Worm (Caenorhabditis elegans) whole organism, L3 larva: Measurements from ENCODE around the gene vps-33.2.

ENCODE experiments used
- R02D3.7 ChIP-seq: fragments of 150-350 bp; optimal IDR thresholded peaks from 2 replicates; lab custom pipeline; 2014; ENCODE audit warnings: missing biosample characterization, missing genetic modification characterization
- aly-2 ChIP-seq: fragments of 150-350 bp; optimal IDR thresholded peaks from 2 replicates; lab custom pipeline; 2014; ENCODE audit warnings: missing biosample characterization, missing genetic modification characterization
- ama-1 ChIP-seq: fragments of 150-350 bp; optimal IDR thresholded peaks from 2 replicates; lab custom pipeline; 2018
- ceh-16 ChIP-seq: sonication (generic microtip); optimal IDR thresholded peaks from 2 replicates; lab custom pipeline; 2017; ENCODE audit warnings: missing biosample characterization, missing genetic modification characterization
- ceh-28 ChIP-seq: fragments of 150-350 bp; optimal IDR thresholded peaks from 2 replicates; lab custom pipeline; 2014; ENCODE audit warnings: missing biosample characterization, missing genetic modification reagents, missing genetic modification characterization
- ceh-9 ChIP-seq: sonication (generic microtip); optimal IDR thresholded peaks from 2 replicates; lab custom pipeline; 2018; ENCODE audit warnings: missing biosample characterization, missing genetic modification characterization
- daf-12 ChIP-seq: fragments of 150-350 bp; optimal IDR thresholded peaks from 2 replicates; lab custom pipeline; 2014; ENCODE audit warnings: missing biosample characterization, missing genetic modification reagents, missing genetic modification characterization
- egl-27 ChIP-seq: sonication (generic microtip); optimal IDR thresholded peaks from 4 replicates; lab custom pipeline; 2017; ENCODE audit warnings: missing biosample characterization, missing genetic modification reagents, missing genetic modification characterization
- egl-5 ChIP-seq: fragments of 150-350 bp; optimal IDR thresholded peaks from 2 replicates; lab custom pipeline; 2017; ENCODE audit warnings: missing biosample characterization, missing genetic modification reagents, missing genetic modification characterization, inconsistent platforms
- elt-2 ChIP-seq: sonication (generic microtip); optimal IDR thresholded peaks from 2 replicates; lab custom pipeline; 2016; ENCODE audit warnings: missing genetic modification reagents, mild to moderate bottlenecking, missing genetic modification characterization, missing compliant biosample characterization
- elt-3 ChIP-seq, 3 experiments: fragments of 150-350 bp in 1 of 3; sonication (generic microtip) in 2 of 3; optimal IDR thresholded peaks; 2 replicates in 2 of 3; 4 replicates in 1 of 3; lab custom pipeline; 2014 to 2017; ENCODE audit warnings: missing biosample characterization in 3 of 3, missing genetic modification characterization in 3 of 3
- eor-1 ChIP-seq, 2 experiments: fragments of 150-350 bp; optimal IDR thresholded peaks; 2 replicates each; lab custom pipeline; 2014 to 2018; ENCODE audit warnings: missing biosample characterization in 2 of 2, missing genetic modification characterization in 2 of 2
- hmg-11 ChIP-seq: sonication (generic microtip); optimal IDR thresholded peaks from 2 replicates; lab custom pipeline; 2016; ENCODE audit warnings: missing genetic modification characterization, missing compliant biosample characterization
- jun-1 ChIP-seq: fragments of 150-350 bp; optimal IDR thresholded peaks from 2 replicates; lab custom pipeline; 2014; ENCODE audit warnings: missing biosample characterization, missing genetic modification reagents, missing genetic modification characterization
- lin-15B ChIP-seq: fragments of 150-350 bp; optimal IDR thresholded peaks from 2 replicates; lab custom pipeline; 2014; ENCODE audit warnings: missing biosample characterization, missing genetic modification characterization
- lin-39 ChIP-seq: fragments of 150-350 bp; optimal IDR thresholded peaks from 2 replicates; lab custom pipeline; 2018; ENCODE audit warnings: missing biosample characterization, missing genetic modification reagents, missing genetic modification characterization
- lsy-12 ChIP-seq: sonication (generic microtip); optimal IDR thresholded peaks from 2 replicates; lab custom pipeline; 2016; ENCODE audit warnings: mild to moderate bottlenecking, missing genetic modification characterization, missing compliant biosample characterization
- mdl-1 ChIP-seq: fragments of 150-350 bp; optimal IDR thresholded peaks from 2 replicates; lab custom pipeline; 2014; ENCODE audit warnings: missing biosample characterization, missing genetic modification characterization
- mml-1 ChIP-seq: fragments of 150-350 bp; sonication (generic microtip); optimal IDR thresholded peaks from 3 replicates; lab custom pipeline; 2014; ENCODE audit warnings: missing biosample characterization, missing genetic modification characterization
- nfya-1 ChIP-seq: sonication (generic microtip); optimal IDR thresholded peaks from 2 replicates; lab custom pipeline; 2017; ENCODE audit warnings: missing genetic modification characterization, mild to moderate bottlenecking, missing compliant biosample characterization, antibody characterized with exemption, moderate library complexity; ENCODE audit not compliant: insufficient read depth
- nhr-11 ChIP-seq: fragments of 150-350 bp; optimal IDR thresholded peaks from 2 replicates; lab custom pipeline; 2014; ENCODE audit warnings: missing biosample characterization, missing genetic modification characterization
- nhr-23 ChIP-seq: fragments of 150-350 bp; optimal IDR thresholded peaks from 2 replicates; lab custom pipeline; 2014; ENCODE audit warnings: missing biosample characterization, missing genetic modification reagents, missing genetic modification characterization
- nhr-237 ChIP-seq: fragments of 150-350 bp; optimal IDR thresholded peaks from 2 replicates; lab custom pipeline; 2014; ENCODE audit warnings: missing biosample characterization, missing genetic modification characterization
- nhr-25 ChIP-seq: sonication (generic microtip); optimal IDR thresholded peaks from 2 replicates; lab custom pipeline; 2017; ENCODE audit warnings: missing biosample characterization, missing genetic modification characterization
- nhr-28 ChIP-seq: fragments of 150-350 bp; optimal IDR thresholded peaks from 2 replicates; lab custom pipeline; 2014; ENCODE audit warnings: missing biosample characterization, missing genetic modification characterization
- nhr-67 ChIP-seq: fragments of 150-350 bp; optimal IDR thresholded peaks from 2 replicates; lab custom pipeline; 2014; ENCODE audit warnings: missing biosample characterization, missing genetic modification characterization
- nhr-76 ChIP-seq: fragments of 150-350 bp; sonication (generic microtip); optimal IDR thresholded peaks from 5 replicates; lab custom pipeline; 2014; ENCODE audit warnings: missing biosample characterization, missing genetic modification characterization
- nhr-77 ChIP-seq: fragments of 150-350 bp; optimal IDR thresholded peaks from 2 replicates; lab custom pipeline; 2014; ENCODE audit warnings: missing biosample characterization, missing genetic modification characterization
- pha-4 ChIP-seq: fragments of 150-350 bp; optimal IDR thresholded peaks from 2 replicates; lab custom pipeline; 2014; ENCODE audit warnings: missing biosample characterization, missing genetic modification reagents, missing genetic modification characterization
- pqm-1 ChIP-seq: fragments of 150-350 bp; optimal IDR thresholded peaks from 2 replicates; lab custom pipeline; 2017; ENCODE audit warnings: missing biosample characterization, missing genetic modification characterization, inconsistent platforms
- sea-2 ChIP-seq: fragments of 150-350 bp; sonication (generic microtip); optimal IDR thresholded peaks from 4 replicates; lab custom pipeline; 2014; ENCODE audit warnings: missing biosample characterization, missing genetic modification reagents, missing genetic modification characterization
- skn-1 ChIP-seq: fragments of 150-350 bp; optimal IDR thresholded peaks from 2 replicates; lab custom pipeline; 2014; ENCODE audit warnings: missing biosample characterization, missing genetic modification characterization
- snpc-4 ChIP-seq: fragments of 150-350 bp; optimal IDR thresholded peaks from 2 replicates; lab custom pipeline; 2014; ENCODE audit warnings: missing biosample characterization, missing genetic modification characterization
- tbx-2 ChIP-seq: sonication (generic microtip); optimal IDR thresholded peaks from 2 replicates; lab custom pipeline; 2016; ENCODE audit warnings: mild to moderate bottlenecking, missing genetic modification characterization, missing compliant biosample characterization
- unc-39 ChIP-seq: sonication (generic microtip); optimal IDR thresholded peaks from 4 replicates; lab custom pipeline; 2017; ENCODE audit warnings: missing biosample characterization, missing genetic modification characterization
- unc-62 ChIP-seq: fragments of 150-350 bp; sonication (generic microtip); optimal IDR thresholded peaks from 4 replicates; lab custom pipeline; 2014; ENCODE audit warnings: missing biosample characterization, missing genetic modification reagents, missing genetic modification characterization
- zag-1 ChIP-seq: fragments of 150-350 bp; optimal IDR thresholded peaks from 2 replicates; lab custom pipeline; 2014; ENCODE audit warnings: missing biosample characterization, missing genetic modification characterization
- ztf-11 ChIP-seq: fragments of 150-350 bp; optimal IDR thresholded peaks from 2 replicates; lab custom pipeline; 2014; ENCODE audit warnings: missing biosample characterization, missing genetic modification characterization
- ztf-4 ChIP-seq: fragments of 150-350 bp; optimal IDR thresholded peaks from 2 replicates; lab custom pipeline; 2014; ENCODE audit warnings: missing biosample characterization, missing genetic modification characterization

Gene vps-33.2

DNA sequence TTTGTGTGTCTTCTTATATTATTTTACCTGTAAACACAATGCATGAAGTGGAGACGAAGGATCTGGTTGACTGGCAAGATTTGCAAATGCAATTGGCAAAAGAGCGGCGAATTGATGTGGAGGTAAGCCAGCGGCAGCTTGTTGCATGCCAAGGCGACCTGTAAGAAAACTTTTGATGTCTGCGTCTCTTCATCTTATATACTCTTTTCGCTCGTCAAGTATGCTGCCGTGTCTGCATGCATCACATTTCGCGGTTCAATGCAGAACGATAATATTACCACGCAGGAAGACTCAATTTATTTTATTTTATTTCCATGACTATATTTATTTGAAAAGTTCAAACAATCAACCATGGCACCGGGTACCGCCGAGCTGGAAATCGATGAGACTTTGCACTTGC lies at the start of gene vps-33.2:
Gene vps-33.2 (plus strand): TSS at position 244 of the 400 bp plus-strand sequence.
- peak; percentile 80 for TF ChIP-seq hmg-11
- TF ChIP-seq nhr-23 (tag; lab: Kevin White, UChicago), result peak; percentile 9
- no peak for TF ChIP-seq eor-1 (tag; optimal IDR thresholded peaks at IDR 0.05; lab: Kevin White, UChicago)
- peak; percentile 54 for TF ChIP-seq nfya-1 (tag; lab: Kevin White, UChicago)
- peak; percentile 19 for TF ChIP-seq elt-2 (tag; lab: Kevin White, UChicago)
- no peak for TF ChIP-seq egl-27 (tag; lab: Kevin White, UChicago)
- no peak for TF ChIP-seq skn-1 (tag; lab: Kevin White, UChicago)
- TF ChIP-seq lsy-12, result peak; percentile 33
- TF ChIP-seq nhr-25 (tag; lab: Kevin White, UChicago), result peak; percentile 3
- peak; percentile 24 for TF ChIP-seq lin-39

DNA sequence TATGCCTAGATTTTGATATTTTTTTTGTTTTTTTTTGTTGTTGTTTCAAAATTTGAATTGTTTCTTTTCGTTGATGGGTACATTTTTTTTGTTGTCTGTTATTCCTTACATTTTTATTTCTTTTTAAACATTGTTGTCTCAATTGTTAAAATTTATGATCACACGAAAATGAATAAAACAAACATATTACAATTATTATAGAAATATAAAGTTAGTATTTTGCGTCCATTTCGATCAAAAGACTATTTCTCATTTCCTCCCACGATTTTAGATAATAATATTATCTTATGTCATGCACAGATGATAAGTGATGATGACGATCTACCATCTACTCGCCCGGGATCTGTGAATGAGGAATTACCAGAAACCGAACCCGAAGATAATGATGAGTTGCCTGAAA lies 46.3 kb upstream of the vps-33.2 start, which contains the start of gene wrn-1:
Gene wrn-1 (plus strand): TSS at position 301 of the 400 bp plus-strand sequence.
- no peak for TF ChIP-seq nhr-237 (tag; lab: Kevin White, UChicago)
- no peak for TF ChIP-seq mdl-1
- no peak for TF ChIP-seq elt-2 (tag; lab: Kevin White, UChicago)
- no peak for TF ChIP-seq unc-62 (GFP tag; lab: Kevin White, UChicago)
- TF ChIP-seq nhr-76 (tag; lab: Kevin White, UChicago), result no peak
- TF ChIP-seq nfya-1 (tag; lab: Kevin White, UChicago), result no peak
- TF ChIP-seq elt-3 (tag; optimal IDR thresholded peaks at IDR 0.05; lab: Kevin White, UChicago), result no peak
- no peak for TF ChIP-seq aly-2 (tag; lab: Kevin White, UChicago)
- no peak for TF ChIP-seq nhr-28 (tag; lab: Kevin White, UChicago)
- TF ChIP-seq nhr-11 (tag; lab: Kevin White, UChicago), result no peak
- TF ChIP-seq egl-27 (tag; lab: Kevin White, UChicago), result no peak
- no peak for TF ChIP-seq nhr-77
- TF ChIP-seq egl-5 (tag; lab: Kevin White, UChicago), result no peak
- no peak for TF ChIP-seq unc-39 (tag; lab: Kevin White, UChicago)
- TF ChIP-seq hmg-11, result no peak
- TF ChIP-seq ztf-11, result no peak
- TF ChIP-seq sea-2 (GFP tag; lab: Kevin White, UChicago), result no peak
- TF ChIP-seq pha-4, result no peak
- TF ChIP-seq ceh-28, result no peak
- TF ChIP-seq lin-15B (tag; lab: Kevin White, UChicago), result no peak

DNA sequence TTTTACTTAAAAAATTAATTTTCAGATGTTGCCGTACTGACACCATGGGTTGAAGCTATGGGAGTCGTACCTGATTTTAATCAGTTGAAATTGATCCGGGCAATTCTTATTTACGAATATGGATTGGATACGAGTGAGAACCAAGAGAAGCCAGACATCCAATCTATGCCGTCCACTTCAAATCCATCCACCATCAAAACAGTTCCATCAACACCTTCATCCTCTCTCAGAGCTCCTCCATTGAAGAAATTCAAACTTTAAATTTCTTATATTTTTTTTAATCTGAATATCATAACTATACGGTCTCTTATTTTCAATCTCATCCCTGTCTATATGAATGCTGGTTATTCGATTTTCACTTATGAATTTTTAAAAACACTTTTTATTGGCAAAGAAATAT lies 42.1 kb upstream of the vps-33.2 start:
- TF ChIP-seq jun-1 (no peak), unc-62 (GFP tag; lab: Kevin White, UChicago) (no peak), zag-1 (tag; lab: Kevin White, UChicago) (no peak), ceh-9 (tag; lab: Kevin White, UChicago) (no peak), ama-1 (lab: Kevin White, UChicago) (peak; percentile 43), tbx-2 (tag; lab: Kevin White, UChicago) (no peak), pha-4 (peak; percentile 43)

DNA sequence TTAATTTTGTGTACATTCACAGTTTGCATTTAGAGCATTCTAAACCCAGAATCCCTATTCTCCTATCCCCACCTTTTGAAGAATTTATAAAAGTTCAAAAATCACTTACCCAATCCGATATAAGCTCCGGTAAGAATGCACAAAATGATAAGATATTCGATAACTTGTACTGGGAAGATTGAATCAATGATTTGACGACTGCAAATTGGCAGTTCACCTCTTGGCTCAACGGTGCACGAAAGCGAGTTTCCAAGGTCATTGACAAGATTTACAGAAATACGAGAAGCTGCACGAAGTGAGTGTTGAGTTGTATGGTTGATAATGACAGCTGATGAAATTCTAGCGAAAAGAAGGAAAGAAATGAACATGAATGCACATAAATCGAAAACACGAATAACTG lies 40.7 kb upstream of the vps-33.2 start:
- TF ChIP-seq ceh-16 (tag; lab: Kevin White, UChicago) (no peak), nhr-67 (tag; lab: Kevin White, UChicago) (no peak), pqm-1 (tag; lab: Kevin White, UChicago) (no peak), R02D3.7 (no peak), aly-2 (tag; lab: Kevin White, UChicago) (no peak), ceh-28 (no peak), snpc-4 (tag; lab: Kevin White, UChicago) (no peak), egl-27 (tag; lab: Kevin White, UChicago) (no peak), nhr-11 (tag; lab: Kevin White, UChicago) (no peak)

DNA sequence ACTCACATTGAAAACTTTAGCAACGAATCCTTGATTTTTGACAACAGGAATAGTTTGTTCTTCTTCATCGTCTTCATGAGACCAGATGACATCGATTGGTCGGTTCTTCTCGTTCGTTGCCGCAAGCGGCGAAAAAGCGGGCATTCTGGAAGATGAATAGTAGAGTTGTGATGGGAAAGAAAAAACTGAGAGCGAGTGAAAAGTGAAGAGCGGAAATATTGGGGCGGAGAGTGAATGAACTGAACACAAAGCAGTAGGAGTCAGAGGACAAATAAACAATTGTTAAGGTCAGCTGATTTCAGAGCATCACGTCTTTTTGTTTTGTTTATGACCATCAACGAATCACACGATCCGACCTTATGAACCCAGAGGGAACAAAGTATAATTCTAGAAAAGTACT lies 39.7 kb upstream of the vps-33.2 start, which contains the start of gene F18C5.10:
Gene F18C5.10 (minus strand): TSS at position 145 of the 400 bp plus-strand sequence.
- no peak for TF ChIP-seq nhr-28 (tag; lab: Kevin White, UChicago)
- TF ChIP-seq daf-12, result no peak
- TF ChIP-seq lin-39, result peak; percentile 6
- no peak for TF ChIP-seq nhr-77
- peak; percentile 28 for TF ChIP-seq pha-4
- no peak for TF ChIP-seq mml-1 (tag; lab: Kevin White, UChicago)
- TF ChIP-seq ama-1 (lab: Kevin White, UChicago), result peak; percentile 12
- TF ChIP-seq ztf-4 (tag; lab: Kevin White, UChicago), result no peak
- TF ChIP-seq egl-5 (tag; lab: Kevin White, UChicago), result peak; percentile 38
- no peak for TF ChIP-seq lsy-12
- TF ChIP-seq elt-2 (tag; lab: Kevin White, UChicago), result no peak
